Fruit fly (Drosophila melanogaster) S2 (cell line): Measurements from ENCODE around the gene Trxr1.

Source experiments
- CG8478 ChIP-seq: fragments of >200 bp; optimal IDR thresholded peaks from 2 replicates; lab custom pipeline; 2018
- CTCF ChIP-seq, 2 experiments: fragments of >200 bp; optimal IDR thresholded peaks; 2 replicates each; lab custom pipeline; 2018

DNA sequence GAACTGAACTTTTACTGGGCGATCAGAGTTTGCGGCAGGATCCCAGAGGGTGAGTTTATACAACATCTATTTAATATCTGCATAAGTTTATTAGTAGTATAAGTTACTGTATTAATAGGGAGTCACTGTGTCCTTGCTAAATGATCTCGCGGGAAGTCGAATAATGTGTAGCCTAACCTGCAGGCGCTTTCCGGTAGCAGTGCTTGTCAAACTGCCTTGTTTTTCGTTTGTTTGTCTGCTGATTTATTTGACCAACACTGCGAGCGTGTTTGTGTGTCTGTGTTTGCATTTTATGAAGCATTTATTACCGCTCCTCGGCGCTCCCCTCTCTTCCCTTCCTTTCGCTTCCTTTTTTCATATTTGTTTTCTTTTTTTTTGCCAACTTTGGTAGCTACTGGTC is 31.7 kb upstream of the Trxr1 start:
- no peak for TF ChIP-seq CG8478
- peak; percentile 77 to 79 for TF ChIP-seq CTCF (optimal IDR thresholded peaks at IDR 0.05; lab: Kevin White, UChicago)
